Worm (Caenorhabditis elegans): ENCODE data around the gene mps-2.

The mps-2 gene

DNA sequence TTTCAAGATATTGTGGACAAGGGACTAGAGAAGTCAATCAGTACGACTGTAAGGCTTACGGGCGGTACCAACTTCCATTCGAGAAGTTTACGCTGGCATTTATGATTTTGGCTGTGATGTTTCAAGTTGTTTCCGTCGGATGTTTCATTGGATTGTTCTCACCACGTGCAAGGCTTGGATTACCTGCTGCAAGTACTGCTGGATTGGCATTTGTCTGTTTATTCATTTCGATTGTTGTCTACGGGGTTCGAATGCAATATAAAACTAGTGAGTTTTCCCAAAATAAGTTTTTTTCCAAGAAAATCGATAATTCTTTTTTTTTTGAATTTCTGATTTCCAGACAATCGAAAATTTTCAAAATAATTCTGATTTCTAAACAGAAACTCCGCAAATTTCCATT is 28.7 kb upstream of the mps-2 start:
- TF ChIP-seq fax-1 (tag; optimal IDR thresholded peaks at IDR 0.05) (no peak), pros-1 (tag; optimal IDR thresholded peaks at IDR 0.05) (no peak), syd-9 (tag; optimal IDR thresholded peaks at IDR 0.05) (no peak), odd-2 (tag; optimal IDR thresholded peaks at IDR 0.05) (no peak), fkh-6 (tag; optimal IDR thresholded peaks at IDR 0.05) (no peak), elt-2 (tag; optimal IDR thresholded peaks at IDR 0.05) (no peak), ceh-14 (tag; optimal IDR thresholded peaks at IDR 0.05) (no peak), fkh-10 (GFP tag; optimal IDR thresholded peaks at IDR 0.05) (no peak)

DNA sequence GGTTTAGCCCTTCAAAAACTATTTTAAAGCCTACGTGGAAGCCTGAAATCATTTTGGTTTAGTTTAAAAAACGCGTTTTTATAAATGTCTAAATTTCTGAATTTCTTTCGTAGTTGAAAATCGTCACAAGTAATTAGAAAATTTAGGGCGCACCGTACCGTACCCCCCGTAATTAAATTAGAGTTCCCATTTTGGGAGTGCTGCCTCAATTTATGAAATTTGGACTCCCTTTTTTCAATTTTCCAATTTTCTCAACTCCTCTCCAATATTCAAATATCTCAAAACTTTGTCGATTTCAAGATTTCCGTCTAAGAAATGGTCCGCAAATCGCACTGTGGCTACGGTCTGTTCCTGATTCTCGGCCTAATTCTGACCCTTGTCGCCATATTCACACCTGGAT is 28.2 kb upstream of the mps-2 start, which contains the start of gene clc-31:
Gene clc-31 (plus strand): TSS at position 301 of the 400 bp plus-strand sequence.
- TF ChIP-seq hlh-30 (tag; optimal IDR thresholded peaks at IDR 0.05; ENCODE audit: insufficient read depth) (no peak), ceh-18 (tag; optimal IDR thresholded peaks at IDR 0.05) (no peak), ceh-24 (tag; optimal IDR thresholded peaks at IDR 0.05) (no peak), C08G9.2 (tag; optimal IDR thresholded peaks at IDR 0.05) (no peak), pha-2 (tag; optimal IDR thresholded peaks at IDR 0.05) (no peak), dve-1 (tag; optimal IDR thresholded peaks at IDR 0.05) (no peak), K02D7.2 (tag; optimal IDR thresholded peaks at IDR 0.05) (no peak)

DNA sequence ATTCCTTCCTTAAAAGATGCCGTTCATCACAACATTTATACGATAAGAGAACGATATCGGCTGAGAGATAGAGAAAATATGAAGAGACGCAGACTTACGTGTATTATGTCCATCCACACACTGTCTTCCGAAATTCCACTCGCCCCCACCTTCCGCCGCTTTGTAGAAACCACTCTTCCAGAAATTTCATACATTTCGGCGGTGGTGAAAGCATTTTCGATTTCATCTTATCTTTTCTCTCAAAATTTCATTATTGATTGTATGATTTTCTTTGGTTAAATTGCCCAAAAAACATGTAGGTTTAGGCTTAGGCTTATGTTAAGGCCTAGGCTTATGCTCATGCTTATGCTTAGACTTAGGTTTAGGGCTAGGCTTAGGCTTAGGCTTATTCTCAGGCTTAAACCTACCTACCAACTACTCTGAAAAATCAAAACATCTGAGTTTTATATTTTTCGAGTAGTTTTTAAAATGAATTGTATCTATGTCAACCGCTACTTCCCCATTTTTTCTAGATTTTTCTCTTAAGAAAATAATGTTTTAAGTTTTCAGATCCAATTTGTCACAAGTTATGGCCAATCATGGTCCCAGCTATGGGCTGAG is 25.3 kb upstream of the mps-2 start, which contains the start of gene cpn-2:
Gene cpn-2 (plus strand): TSS at position 550 of the 600 bp plus-strand sequence.
- TF ChIP-seq mec-3 (tag; optimal IDR thresholded peaks at IDR 0.05; ENCODE audit: borderline replicate concordance) (no peak), pha-2 (tag; optimal IDR thresholded peaks at IDR 0.05) (no peak), nfya-1 (tag; optimal IDR thresholded peaks at IDR 0.05) (peak; percentile 27), ceh-22 (tag; optimal IDR thresholded peaks at IDR 0.05) (no peak)

DNA sequence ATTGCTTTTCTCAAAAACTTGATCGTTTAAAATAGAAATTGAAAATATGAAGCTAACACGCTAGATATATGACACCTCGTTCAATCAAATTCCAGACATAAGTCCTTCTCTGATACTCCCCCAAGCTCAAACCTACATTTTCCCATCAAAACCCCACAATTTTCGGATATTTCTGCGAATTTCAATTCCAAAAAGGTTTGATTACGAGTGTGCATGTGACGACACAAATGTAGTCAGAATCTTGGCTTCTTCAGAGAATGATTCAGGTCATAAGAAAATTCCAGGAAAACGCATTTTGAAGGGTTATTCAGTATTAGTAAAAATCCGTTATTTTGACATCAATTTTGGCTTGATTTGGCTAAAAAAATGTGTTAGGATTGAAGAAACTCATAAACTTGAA is 22.8 kb upstream of the mps-2 start:
- TF ChIP-seq npax-4 (tag; optimal IDR thresholded peaks at IDR 0.05) (no peak), ceh-48 (tag; optimal IDR thresholded peaks at IDR 0.05) (no peak), hlh-15 (tag; optimal IDR thresholded peaks at IDR 0.05) (no peak), C08G9.2 (tag; optimal IDR thresholded peaks at IDR 0.05) (no peak), tbx-7 (tag; optimal IDR thresholded peaks at IDR 0.05) (no peak), ref-2 (tag; optimal IDR thresholded peaks at IDR 0.05) (no peak), ceh-30 (tag; optimal IDR thresholded peaks at IDR 0.05) (no peak), ceh-6 (GFP tag; optimal IDR thresholded peaks at IDR 0.05) (no peak), pha-4 (tag; optimal IDR thresholded peaks at IDR 0.05) (no peak), ceh-2 (tag; optimal IDR thresholded peaks at IDR 0.05) (no peak), tbx-2 (tag; optimal IDR thresholded peaks at IDR 0.05) (no peak), ceh-34 (tag; optimal IDR thresholded peaks at IDR 0.05) (no peak), elt-2 (tag; optimal IDR thresholded peaks at IDR 0.05) (no peak), ceh-31 (tag; optimal IDR thresholded peaks at IDR 0.05) (no peak), sox-4 (tag; optimal IDR thresholded peaks at IDR 0.05) (no peak), fkh-10 (GFP tag; optimal IDR thresholded peaks at IDR 0.05) (no peak), nhr-11 (tag; optimal IDR thresholded peaks at IDR 0.05) (no peak)

DNA sequence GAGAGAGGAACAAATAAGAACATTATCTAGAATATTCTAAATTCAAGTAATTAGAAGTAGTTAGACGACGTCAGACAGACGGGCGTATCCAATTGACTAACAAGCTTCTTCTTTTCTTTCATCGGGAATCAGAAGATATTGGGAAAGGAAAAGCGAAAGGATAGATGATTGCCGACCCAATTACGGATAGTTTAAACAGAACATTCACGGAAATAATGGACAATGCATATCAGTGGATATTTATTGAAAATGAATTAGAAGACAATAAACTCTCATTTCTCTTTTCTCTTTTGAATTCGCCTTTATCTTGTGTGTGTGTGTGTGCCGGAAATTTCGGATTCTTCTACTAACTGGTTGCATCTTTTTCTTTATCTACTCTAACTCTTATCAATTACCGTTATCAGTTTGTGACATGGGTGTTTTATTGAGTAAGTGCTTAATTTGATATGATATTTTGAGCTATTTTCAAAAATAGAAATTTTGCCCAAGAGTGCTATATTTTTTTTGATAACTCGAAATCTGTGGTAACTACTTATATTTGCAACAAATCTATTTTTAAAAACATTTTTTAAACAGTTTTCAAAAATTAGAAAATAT is 21.9 kb upstream of the mps-2 start:
- TF ChIP-seq pag-3 (tag; optimal IDR thresholded peaks at IDR 0.05; ENCODE audit: borderline replicate concordance) (no peak), npax-4 (tag; optimal IDR thresholded peaks at IDR 0.05) (no peak), ceh-19 (GFP tag; optimal IDR thresholded peaks at IDR 0.05) (no peak), elt-2 (tag; optimal IDR thresholded peaks at IDR 0.05) (peak; percentile 90), pha-4 (tag; optimal IDR thresholded peaks at IDR 0.05) (no peak), ets-4 (tag; optimal IDR thresholded peaks at IDR 0.05) (no peak)
